Fruit fly (Drosophila melanogaster): ENCODE data around the gene ppan.

ppan gene

DNA sequence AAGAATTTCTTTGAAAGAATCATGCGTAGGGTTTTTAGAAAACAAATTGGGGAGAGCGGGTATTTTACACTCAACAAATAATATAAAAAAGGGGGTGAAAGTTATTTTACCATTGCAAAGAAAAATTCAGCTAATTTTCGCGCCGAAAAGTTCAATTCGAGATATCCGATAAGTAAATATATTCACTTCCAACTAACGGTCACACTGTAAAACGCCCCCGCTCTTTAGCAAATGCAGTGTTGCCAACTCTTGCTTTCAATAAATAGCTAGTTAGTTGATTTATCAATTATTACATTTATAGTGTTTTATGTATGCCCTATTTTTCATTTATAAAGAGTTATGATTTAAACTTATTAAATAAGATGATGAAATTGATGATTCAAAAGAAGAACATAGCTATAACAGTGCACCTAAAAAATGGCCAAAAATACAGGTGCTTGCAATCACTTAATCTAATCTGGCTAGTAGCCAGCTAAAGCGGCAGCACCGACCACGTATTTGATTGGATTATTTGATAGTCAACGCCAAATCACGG is 22.2 kb downstream of the ppan start, which contains the start of gene meigo (continued):
- TF ChIP-seq gfzf (GFP tag; optimal IDR thresholded peaks at IDR 0.05) (peak; percentile 64), CG6683 (GFP tag; optimal IDR thresholded peaks at IDR 0.05) (peak; percentile 9), bab2 (GFP tag; optimal IDR thresholded peaks at IDR 0.05) (peak; percentile 33), Pdp1 (GFP tag; optimal IDR thresholded peaks at IDR 0.05) (peak in 1 of 2 experiments; percentile 65), maf-S (GFP tag; optimal IDR thresholded peaks at IDR 0.05) (peak; percentile 43), h (optimal IDR thresholded peaks at IDR 0.05) (no peak), CG32767 (GFP tag; IDR thresholded peaks at IDR 0.05) (no peak), CG1603 (tag; optimal IDR thresholded peaks at IDR 0.05) (peak; percentile 60), CG4424 (GFP tag; optimal IDR thresholded peaks at IDR 0.05) (peak; percentile 57), odd (GFP tag; optimal IDR thresholded peaks at IDR 0.05) (no peak), jumu (GFP tag; optimal IDR thresholded peaks at IDR 0.05) (peak; percentile 40), CG11560 (tag; IDR thresholded peaks at IDR 0.05) (peak; percentile 83; the same call in 2 of the 3 replicates), Meics (GFP tag; optimal IDR thresholded peaks at IDR 0.05) (peak; percentile 57), sqz (GFP tag; optimal IDR thresholded peaks at IDR 0.05) (no peak), CG10654 (GFP tag; optimal IDR thresholded peaks at IDR 0.05) (peak; percentile 67), phol (tag; optimal IDR thresholded peaks at IDR 0.05) (peak; percentile 81), MESR4 (GFP tag; optimal IDR thresholded peaks at IDR 0.05) (no peak), CG18619 (GFP tag; optimal IDR thresholded peaks at IDR 0.05) (peak; percentile 55), wor (GFP tag; IDR thresholded peaks at IDR 0.05) (no peak), dmrt11E (tag; optimal IDR thresholded peaks at IDR 0.05) (peak; percentile 51), Fer1 (GFP tag; optimal IDR thresholded peaks at IDR 0.05) (peak; percentile 75), Antp (GFP tag; optimal IDR thresholded peaks at IDR 0.05) (peak; percentile 17), Elba2 (GFP tag; optimal IDR thresholded peaks at IDR 0.05) (peak; percentile 74), CG16863 (GFP tag; optimal IDR thresholded peaks at IDR 0.05) (peak; percentile 54), CG4854 (GFP tag; optimal IDR thresholded peaks at IDR 0.05) (peak; percentile 49), NC2α (GFP tag; optimal IDR thresholded peaks at IDR 0.05) (no peak), CG11398 (GFP tag; optimal IDR thresholded peaks at IDR 0.05) (peak; percentile 31), al (GFP tag; IDR thresholded peaks at IDR 0.05) (peak; percentile 45; the same call in 1 of the 2 replicates), gce (GFP tag; IDR thresholded peaks at IDR 0.05) (no peak), CG12071 (GFP tag; optimal IDR thresholded peaks at IDR 0.05) (no peak), Hmx (GFP tag; optimal IDR thresholded peaks at IDR 0.05) (no peak), Oaz (GFP tag; IDR thresholded peaks at IDR 0.05) (no peak), az2 (GFP tag; optimal IDR thresholded peaks at IDR 0.05) (peak; percentile 33), CG8765 (GFP tag; IDR thresholded peaks at IDR 0.05) (no peak), Hr3 (GFP tag; optimal IDR thresholded peaks at IDR 0.05) (peak; percentile 68), ssp (GFP tag; IDR thresholded peaks at IDR 0.05) (peak; percentile 57), CG13424 (tag; optimal IDR thresholded peaks at IDR 0.05) (peak; percentile 76), psq (GFP tag; optimal IDR thresholded peaks at IDR 0.05) (no peak), CG3995 (GFP tag; optimal IDR thresholded peaks at IDR 0.05) (peak; percentile 89), Mad (GFP tag; optimal IDR thresholded peaks at IDR 0.05) (peak; percentile 69), slp2 (GFP tag; optimal IDR thresholded peaks at IDR 0.05) (peak; percentile 3), Camta (GFP tag; optimal IDR thresholded peaks at IDR 0.05) (peak; percentile 49), bcd (GFP tag; optimal IDR thresholded peaks at IDR 0.05) (peak; percentile 70), CG3726 (GFP tag; IDR thresholded peaks at IDR 0.05) (no peak), sima (GFP tag; optimal IDR thresholded peaks at IDR 0.05) (no peak), Deaf1 (tag; optimal IDR thresholded peaks at IDR 0.05) (no peak), emc (GFP tag; optimal IDR thresholded peaks at IDR 0.05) (peak; percentile 9), fd3F (GFP tag; optimal IDR thresholded peaks at IDR 0.05) (peak; percentile 54), vfl (GFP tag; optimal IDR thresholded peaks at IDR 0.05) (peak; percentile 66), CrebB (tag; optimal IDR thresholded peaks at IDR 0.05) (peak; percentile 44), Side (GFP tag; optimal IDR thresholded peaks at IDR 0.05) (peak; percentile 23), Sry-β (GFP tag; optimal IDR thresholded peaks at IDR 0.05) (peak; percentile 99)
